Fruit fly (Drosophila melanogaster) whole organism, embryonic: Measurements from ENCODE around the gene MSBP.

Experiments used
- Aef1 ChIP-seq: fragments of 200-800 bp; sonication (Bioruptor generic); IDR thresholded peaks from 3 replicates; pipeline ENCODE4 v1.3.6; 2022; ENCODE audit warnings: missing biosample characterization, missing genetic modification characterization
- Antp ChIP-seq: fragments of 200-800 bp; sonication (Bioruptor generic); optimal IDR thresholded peaks from 3 replicates; lab custom pipeline; 2016; ENCODE audit warnings: missing biosample characterization, missing genetic modification characterization
- Blimp-1 ChIP-seq: fragments of 200-800 bp; sonication (Bioruptor generic); optimal IDR thresholded peaks from 3 replicates; lab custom pipeline; 2018; ENCODE audit warnings: missing biosample characterization, missing genetic modification characterization, mild to moderate bottlenecking, moderate library complexity, missing genetic modification reagents
- Bteb2 ChIP-seq: fragments of 200-800 bp; sonication (Bioruptor generic); optimal IDR thresholded peaks from 2 replicates; lab custom pipeline; 2016; ENCODE audit warnings: missing biosample characterization, missing genetic modification characterization
- CG1024 ChIP-seq: fragments of 200-800 bp; sonication (Bioruptor generic); IDR thresholded peaks from 2 replicates; pipeline ENCODE4 v1.3.6; 2022; ENCODE audit warnings: missing biosample characterization, missing genetic modification characterization
- CG11085 ChIP-seq: fragments of 200-800 bp; sonication (Bioruptor generic); IDR thresholded peaks from 2 replicates; pipeline ENCODE4 v1.3.6; 2022; ENCODE audit warnings: missing biosample characterization, missing genetic modification characterization
- CG11504 ChIP-seq: fragments of 200-800 bp; sonication (Bioruptor generic); optimal IDR thresholded peaks from 3 replicates; lab custom pipeline; 2019; ENCODE audit warnings: missing biosample characterization, mild to moderate bottlenecking, missing genetic modification characterization, moderate library complexity
- CG11695 ChIP-seq: fragments of 200-800 bp; sonication (Bioruptor generic); IDR thresholded peaks from 3 replicates; pipeline ENCODE4 v1.3.6; 2022; ENCODE audit warnings: missing biosample characterization, missing genetic modification characterization
- CG12236 ChIP-seq: fragments of 200-800 bp; sonication (Bioruptor generic); optimal IDR thresholded peaks from 2 replicates; lab custom pipeline; 2016; ENCODE audit warnings: missing biosample characterization, missing genetic modification characterization
- CG13296 ChIP-seq: fragments of 200-800 bp; sonication (Bioruptor generic); optimal IDR thresholded peaks from 3 replicates; lab custom pipeline; 2018; ENCODE audit warnings: missing biosample characterization, mild to moderate bottlenecking, missing genetic modification characterization
- CG14441 ChIP-seq: fragments of 200-800 bp; sonication (Bioruptor generic); IDR thresholded peaks from 2 replicates; pipeline ENCODE4 v1.3.6; 2022; ENCODE audit warnings: missing biosample characterization, missing genetic modification characterization
- CG14667 ChIP-seq: fragments of 200-800 bp; sonication (Bioruptor generic); IDR thresholded peaks from 2 replicates; pipeline ENCODE4 v1.3.6; 2022; ENCODE audit warnings: missing biosample characterization, missing genetic modification characterization
- CG1603 ChIP-seq: fragments of 200-800 bp; sonication (Bioruptor generic); optimal IDR thresholded peaks from 2 replicates; lab custom pipeline; 2019; ENCODE audit warnings: missing biosample characterization, mild to moderate bottlenecking, missing genetic modification characterization, moderate library complexity
- CG16779 ChIP-seq: fragments of 200-800 bp; sonication (Bioruptor generic); IDR thresholded peaks from 2 replicates; pipeline ENCODE4 v1.3.6; 2022; ENCODE audit warnings: missing biosample characterization, missing genetic modification characterization
- CG17829 ChIP-seq: fragments of 200-800 bp; optimal IDR thresholded peaks from 2 replicates; lab custom pipeline; 2019; ENCODE audit warnings: missing biosample characterization, mild to moderate bottlenecking, missing genetic modification characterization, moderate library complexity
- CG2875 ChIP-seq: fragments of 200-800 bp; sonication (Bioruptor generic); optimal IDR thresholded peaks from 2 replicates; lab custom pipeline; 2017; ENCODE audit warnings: missing biosample characterization, mild to moderate bottlenecking, missing genetic modification characterization, missing genetic modification reagents
- CG31441 ChIP-seq: fragments of 200-800 bp; sonication (Bioruptor generic); IDR thresholded peaks from 2 replicates; pipeline ENCODE4 v1.3.6; 2022; ENCODE audit warnings: missing biosample characterization, missing genetic modification characterization
- CG32772 ChIP-seq: fragments of 200-800 bp; sonication (Bioruptor generic); IDR thresholded peaks from 2 replicates; pipeline ENCODE4 v1.3.6; 2022; ENCODE audit warnings: missing biosample characterization, missing genetic modification characterization
- CG34376 ChIP-seq: fragments of 200-800 bp; sonication (Bioruptor generic); optimal IDR thresholded peaks from 2 replicates; lab custom pipeline; 2018; ENCODE audit warnings: missing biosample characterization, mild to moderate bottlenecking, missing genetic modification characterization
- CG3847 ChIP-seq: fragments of 200-800 bp; sonication (Bioruptor generic); IDR thresholded peaks from 2 replicates; pipeline ENCODE4 v1.3.6; 2022; ENCODE audit warnings: missing biosample characterization, missing genetic modification characterization
- CG6689 ChIP-seq: fragments of 200-800 bp; sonication (Bioruptor generic); IDR thresholded peaks from 2 replicates; pipeline ENCODE4 v1.3.6; 2022; ENCODE audit warnings: missing biosample characterization, missing genetic modification characterization
- CG6765 ChIP-seq: fragments of 200-800 bp; sonication (Bioruptor generic); optimal IDR thresholded peaks from 3 replicates; lab custom pipeline; 2017; ENCODE audit warnings: missing biosample characterization, mild to moderate bottlenecking, missing genetic modification characterization
- CG6813 ChIP-seq: fragments of 200-800 bp; sonication (Bioruptor generic); optimal IDR thresholded peaks from 2 replicates; lab custom pipeline; 2017; ENCODE audit warnings: missing biosample characterization, missing genetic modification characterization, mild to moderate bottlenecking, moderate library complexity, missing genetic modification reagents
- CG7556 ChIP-seq: fragments of 200-800 bp; sonication (Bioruptor generic); optimal IDR thresholded peaks from 2 replicates; lab custom pipeline; 2017; ENCODE audit warnings: missing biosample characterization, mild to moderate bottlenecking, missing genetic modification characterization
- CG8478 ChIP-seq: fragments of >200 bp; optimal IDR thresholded peaks from 2 replicates; lab custom pipeline; 2018
- CkIIα-i1 ChIP-seq: fragments of 200-800 bp; sonication (Bioruptor generic); IDR thresholded peaks from 2 replicates; pipeline ENCODE4 v1.3.6; 2022; ENCODE audit warnings: missing biosample characterization, missing genetic modification characterization
- D19B ChIP-seq: fragments of 200-800 bp; sonication (Bioruptor generic); optimal IDR thresholded peaks from 2 replicates; lab custom pipeline; 2017; ENCODE audit warnings: missing biosample characterization, mild to moderate bottlenecking, missing genetic modification characterization
- Dp ChIP-seq: fragments of 200-800 bp; sonication (Bioruptor generic); optimal IDR thresholded peaks from 2 replicates; lab custom pipeline; 2018; ENCODE audit warnings: missing biosample characterization, mild to moderate bottlenecking, missing genetic modification characterization, moderate library complexity
- Hr3 ChIP-seq: fragments of 200-800 bp; sonication (Bioruptor generic); optimal IDR thresholded peaks from 3 replicates; lab custom pipeline; 2016; ENCODE audit warnings: missing biosample characterization, missing genetic modification characterization
- Opbp ChIP-seq: fragments of 200-800 bp; sonication (Bioruptor generic); IDR thresholded peaks from 3 replicates; pipeline ENCODE4 v1.3.6; 2022; ENCODE audit warnings: missing biosample characterization, missing genetic modification characterization; ENCODE audit not compliant: partially characterized antibody
- Rfx ChIP-seq: fragments of 200-800 bp; sonication (Bioruptor generic); IDR thresholded peaks from 2 replicates; pipeline ENCODE4 v1.3.6; 2022; ENCODE audit warnings: missing biosample characterization, missing genetic modification characterization
- Six4 ChIP-seq: fragments of 200-800 bp; sonication (Bioruptor generic); optimal IDR thresholded peaks from 2 replicates; lab custom pipeline; 2016; ENCODE audit warnings: missing biosample characterization, missing genetic modification characterization
- Trl ChIP-seq, 3 experiments: fragments of >200 bp in 2 of 3; fragments of 200-800 bp in 1 of 3; sonication (Bioruptor generic) in 1 of 3; optimal IDR thresholded peaks; 2 replicates in 1 of 3; 3 replicates in 2 of 3; lab custom pipeline; 2016 to 2017; ENCODE audit warnings: missing biosample characterization in 1 of 3, missing genetic modification characterization in 1 of 3
- Xbp1 ChIP-seq: fragments of 200-800 bp; sonication (Bioruptor generic); optimal IDR thresholded peaks from 3 replicates; lab custom pipeline; 2016; ENCODE audit warnings: missing biosample characterization, mild to moderate bottlenecking, missing genetic modification characterization
- aop ChIP-seq: fragments of 200-800 bp; sonication (Bioruptor generic); IDR thresholded peaks from 2 replicates; pipeline ENCODE4 v1.3.6; 2022; ENCODE audit warnings: missing biosample characterization, missing genetic modification characterization
- ato ChIP-seq: fragments of 200-800 bp; sonication (Bioruptor generic); IDR thresholded peaks from 2 replicates; pipeline ENCODE4 v1.3.6; 2022; ENCODE audit warnings: missing biosample characterization, missing genetic modification characterization; ENCODE audit not compliant: partially characterized antibody
- bigmax ChIP-seq: fragments of 200-800 bp; sonication (Bioruptor generic); optimal IDR thresholded peaks from 2 replicates; lab custom pipeline; 2018; ENCODE audit warnings: missing biosample characterization, mild to moderate bottlenecking, missing genetic modification characterization
- br ChIP-seq: fragments of >200 bp; optimal IDR thresholded peaks from 2 replicates; lab custom pipeline; 2017
- dati ChIP-seq: fragments of 200-800 bp; sonication (Bioruptor generic); IDR thresholded peaks from 2 replicates; pipeline ENCODE4 v1.3.6; 2022; ENCODE audit warnings: missing biosample characterization, missing genetic modification characterization
- exex ChIP-seq: fragments of 200-800 bp; sonication (Bioruptor generic); optimal IDR thresholded peaks from 4 replicates; lab custom pipeline; 2018; ENCODE audit warnings: missing biosample characterization, mild to moderate bottlenecking, missing genetic modification characterization, moderate library complexity
- fd3F ChIP-seq: fragments of 200-800 bp; sonication (Bioruptor generic); optimal IDR thresholded peaks from 2 replicates; lab custom pipeline; 2018; ENCODE audit warnings: missing biosample characterization, mild to moderate bottlenecking, missing genetic modification characterization, moderate library complexity
- fru ChIP-seq: fragments of >200 bp; optimal IDR thresholded peaks from 2 replicates; lab custom pipeline; 2017
- gro ChIP-seq: fragments of 200-800 bp; sonication (Bioruptor generic); optimal IDR thresholded peaks from 2 replicates; lab custom pipeline; 2016; ENCODE audit warnings: missing biosample characterization, missing genetic modification characterization
- ken ChIP-seq: fragments of 200-800 bp; sonication (Bioruptor generic); IDR thresholded peaks from 3 replicates; pipeline ENCODE4 v1.3.6; 2022; ENCODE audit warnings: missing biosample characterization, missing genetic modification characterization
- lov ChIP-seq, 2 experiments: fragments of 200-800 bp in 1 of 2; fragments of >200 bp in 1 of 2; sonication (Bioruptor generic) in 1 of 2; IDR thresholded peaks in 1 of 2; optimal IDR thresholded peaks in 1 of 2; 2 replicates in 1 of 2; 3 replicates in 1 of 2; pipeline versions ENCODE4 v1.3.6 to Lab custom; 2017 to 2022; ENCODE audit warnings: missing biosample characterization in 1 of 2, missing genetic modification characterization in 1 of 2
- pfk ChIP-seq: fragments of 200-800 bp; sonication (Bioruptor generic); optimal IDR thresholded peaks from 2 replicates; lab custom pipeline; 2018; ENCODE audit warnings: missing biosample characterization, mild to moderate bottlenecking, missing genetic modification characterization, moderate library complexity
- rib ChIP-seq: fragments of 200-800 bp; sonication (Bioruptor generic); IDR thresholded peaks from 2 replicates; pipeline ENCODE4 v1.3.6; 2022; ENCODE audit warnings: missing biosample characterization, missing genetic modification characterization
- slou ChIP-seq: fragments of 200-800 bp; sonication (Bioruptor generic); optimal IDR thresholded peaks from 3 replicates; lab custom pipeline; 2016; ENCODE audit warnings: missing biosample characterization, missing genetic modification characterization
- sna ChIP-seq: fragments of 200-800 bp; sonication (Bioruptor generic); IDR thresholded peaks from 2 replicates; pipeline ENCODE4 v1.3.6; 2022; ENCODE audit warnings: missing biosample characterization, missing genetic modification characterization; ENCODE audit not compliant: partially characterized antibody
- z ChIP-seq: fragments of 200-800 bp; sonication (Bioruptor generic); IDR thresholded peaks from 3 replicates; pipeline ENCODE4 v1.3.6; 2022; ENCODE audit warnings: missing biosample characterization, missing genetic modification characterization
- zf30C ChIP-seq: fragments of 200-800 bp; sonication (Bioruptor generic); optimal IDR thresholded peaks from 3 replicates; lab custom pipeline; 2018; ENCODE audit warnings: missing biosample characterization, mild to moderate bottlenecking, missing genetic modification characterization

MSBP gene

dm6 chrX:15867863-15868262, 22.0 kb downstream of the MSBP start, which contains the start of gene Gapdh2 (continued):
- peak; percentile 95 for TF ChIP-seq aop (GFP tag; lab: Robert Waterston, UW)
- peak; percentile 98 for TF ChIP-seq CG6689
- TF ChIP-seq rib (GFP tag; lab: Robert Waterston, UW) = peak; percentile 99
- peak; percentile 99 for TF ChIP-seq CG11504 (tag; lab: Kevin White, UChicago)
- TF ChIP-seq Antp = peak; percentile 89
- peak; percentile 99 for TF ChIP-seq CG17829 (tag; lab: Kevin White, UChicago)
- TF ChIP-seq CkIIα-i1 = peak; percentile 95
- TF ChIP-seq ato (GFP tag; lab: Robert Waterston, UW) = no peak
- TF ChIP-seq CG2875 (GFP tag; lab: Kevin White, UChicago) = peak; percentile 98
- peak; percentile 99 for TF ChIP-seq CG14441 (GFP tag; lab: Robert Waterston, UW)
- peak; percentile 96 for TF ChIP-seq slou (GFP tag; lab: Kevin White, UChicago)
- TF ChIP-seq CG13296 (GFP tag; lab: Kevin White, UChicago) = peak; percentile 100
- no peak for TF ChIP-seq lov (optimal IDR thresholded peaks at IDR 0.05; lab: Kevin White, UChicago)
- TF ChIP-seq lov (GFP tag; IDR thresholded peaks at IDR 0.05; lab: Robert Waterston, UW) = peak; percentile 98; the same call in 2 of the 3 replicates
- TF ChIP-seq Bteb2 (GFP tag; lab: Kevin White, UChicago) = peak; percentile 99
- peak; percentile 35 to 79 for TF ChIP-seq Trl (optimal IDR thresholded peaks at IDR 0.05; lab: Kevin White, UChicago)
- TF ChIP-seq Trl (GFP tag; optimal IDR thresholded peaks at IDR 0.05; lab: Kevin White, UChicago) = peak; percentile 95
- TF ChIP-seq CG1603 (tag; lab: Kevin White, UChicago) = peak; percentile 97
- TF ChIP-seq CG11695 (GFP tag; lab: Robert Waterston, UW) = peak; percentile 100
- peak; percentile 99 for TF ChIP-seq CG16779 (GFP tag; lab: Robert Waterston, UW)
- no peak for TF ChIP-seq sna (GFP tag; lab: Robert Waterston, UW)
- peak; percentile 99 for TF ChIP-seq Blimp-1
- TF ChIP-seq dati = no peak; the same call in 1 of the 2 replicates
- TF ChIP-seq gro (GFP tag; lab: Kevin White, UChicago) = peak; percentile 99
- TF ChIP-seq CG31441 (GFP tag; lab: Robert Waterston, UW) = peak; percentile 100
- peak; percentile 94 for TF ChIP-seq CG12236
- TF ChIP-seq Hr3 = peak; percentile 96
- TF ChIP-seq D19B (GFP tag; lab: Kevin White, UChicago) = peak; percentile 97
- TF ChIP-seq br (lab: Kevin White, UChicago) = no peak
- peak; percentile 98 for TF ChIP-seq Aef1 (GFP tag; lab: Robert Waterston, UW)
- TF ChIP-seq CG32772 (GFP tag; lab: Robert Waterston, UW) = peak; percentile 98
- TF ChIP-seq bigmax (GFP tag; lab: Kevin White, UChicago) = peak; percentile 82
- TF ChIP-seq CG34376 (GFP tag; lab: Kevin White, UChicago) = peak; percentile 100
- TF ChIP-seq Six4 (GFP tag; lab: Kevin White, UChicago) = peak; percentile 98
- TF ChIP-seq CG6765 (GFP tag; lab: Kevin White, UChicago) = peak; percentile 100
- TF ChIP-seq CG11085 = peak; percentile 98
- peak; percentile 50 for TF ChIP-seq Dp (GFP tag; lab: Kevin White, UChicago)
- no peak for TF ChIP-seq Opbp (GFP tag; lab: Robert Waterston, UW)
- peak; percentile 99 for TF ChIP-seq Rfx (GFP tag; lab: Robert Waterston, UW)
- TF ChIP-seq CG6813 (GFP tag; lab: Kevin White, UChicago) = peak; percentile 100
- peak; percentile 79 for TF ChIP-seq zf30C (GFP tag; lab: Kevin White, UChicago)
- peak; percentile 76 for TF ChIP-seq z (GFP tag; lab: Robert Waterston, UW)
- peak; percentile 98; the same call in 2 of the 3 replicates for TF ChIP-seq ken
- TF ChIP-seq CG14667 = peak; percentile 97
- TF ChIP-seq fd3F (GFP tag; lab: Kevin White, UChicago) = peak; percentile 99
- TF ChIP-seq exex (tag; lab: Kevin White, UChicago) = peak; percentile 100
- TF ChIP-seq CG8478 (lab: Kevin White, UChicago) = no peak
- TF ChIP-seq fru (lab: Kevin White, UChicago) = no peak
- TF ChIP-seq Xbp1 (GFP tag; lab: Kevin White, UChicago) = peak; percentile 98
- peak; percentile 100 for TF ChIP-seq CG7556 (GFP tag; lab: Kevin White, UChicago)
- peak; percentile 96 for TF ChIP-seq CG1024 (GFP tag; lab: Robert Waterston, UW)
- TF ChIP-seq pfk (GFP tag; lab: Kevin White, UChicago) = peak; percentile 88
- TF ChIP-seq CG3847 (GFP tag; lab: Robert Waterston, UW) = peak; percentile 99
